Worm (Caenorhabditis elegans) whole organism, L4/young adult: Measurements from ENCODE around the gene cyp-14A3.

Experiments
- W03F9.2 ChIP-seq: fragments of 150-350 bp; optimal IDR thresholded peaks from 2 replicates; lab custom pipeline; 2014; ENCODE audit warnings: missing biosample characterization, missing genetic modification characterization
- dao-5 ChIP-seq: sonication (generic microtip); optimal IDR thresholded peaks from 2 replicates; lab custom pipeline; 2016; ENCODE audit warnings: missing genotype, missing genetic modification characterization, moderate library complexity, missing compliant biosample characterization
- him-1 ChIP-seq: sonication (generic microtip); optimal IDR thresholded peaks from 2 replicates; lab custom pipeline; 2016; ENCODE audit warnings: missing genotype, missing genetic modification reagents, missing genetic modification characterization, missing compliant biosample characterization

cyp-14A3 gene

ce11 chrX:13274102-13274501 lies at the start of gene cyp-14A3:
TSS of gene cyp-14A3 (minus strand) at chrX:13274202.
- TF ChIP-seq him-1 (tag; lab: Kevin White, UChicago) (no peak), W03F9.2 (tag; lab: Kevin White, UChicago) (no peak), dao-5 (tag; lab: Kevin White, UChicago) (no peak)

- TF ChIP-seq dao-5 (tag; lab: Kevin White, UChicago) (no peak), W03F9.2 (tag; lab: Kevin White, UChicago) (no peak), him-1 (tag; lab: Kevin White, UChicago) (no peak)
Observed at ce11 chrX:13323697-13324096, 49.7 kb upstream of the cyp-14A3 start.

- no peak for TF ChIP-seq W03F9.2 (tag; lab: Kevin White, UChicago)
- no peak for TF ChIP-seq dao-5 (tag; lab: Kevin White, UChicago)
- TF ChIP-seq him-1 (tag; lab: Kevin White, UChicago): no peak
Observed at ce11 chrX:13322886-13323285, 48.9 kb upstream of the cyp-14A3 start, which contains the start of gene F46G10.2. TSS of gene F46G10.2 (plus strand) at chrX:13322963.

ce11 chrX:13320575-13320974 lies 46.6 kb upstream of the cyp-14A3 start:
- no peak for TF ChIP-seq W03F9.2 (tag; lab: Kevin White, UChicago)
- TF ChIP-seq him-1 (tag; lab: Kevin White, UChicago): no peak
- no peak for TF ChIP-seq dao-5 (tag; lab: Kevin White, UChicago)

ce11 chrX:13318316-13318715 lies 44.3 kb upstream of the cyp-14A3 start:
- TF ChIP-seq dao-5 (tag; lab: Kevin White, UChicago) (no peak), W03F9.2 (tag; lab: Kevin White, UChicago) (no peak), him-1 (tag; lab: Kevin White, UChicago) (no peak)

ce11 chrX:13317532-13317931 lies 43.5 kb upstream of the cyp-14A3 start:
- TF ChIP-seq him-1 (tag; lab: Kevin White, UChicago) (no peak), W03F9.2 (tag; lab: Kevin White, UChicago) (no peak), dao-5 (tag; lab: Kevin White, UChicago) (no peak)

ce11 chrX:13315093-13315492 lies 41.1 kb upstream of the cyp-14A3 start:
- TF ChIP-seq him-1 (tag; lab: Kevin White, UChicago) (no peak), W03F9.2 (tag; lab: Kevin White, UChicago) (no peak), dao-5 (tag; lab: Kevin White, UChicago) (no peak)

- TF ChIP-seq him-1 (tag; lab: Kevin White, UChicago): no peak
- TF ChIP-seq dao-5 (tag; lab: Kevin White, UChicago): no peak
- TF ChIP-seq W03F9.2 (tag; lab: Kevin White, UChicago): no peak
Observed at ce11 chrX:13311641-13312423, 37.8 kb upstream of the cyp-14A3 start, which contains the start of gene F46G10.1. TSS of gene F46G10.1 (minus strand) at chrX:13311755.

- TF ChIP-seq him-1 (tag; lab: Kevin White, UChicago): no peak
- TF ChIP-seq dao-5 (tag; lab: Kevin White, UChicago): no peak
- no peak for TF ChIP-seq W03F9.2 (tag; lab: Kevin White, UChicago)
Observed at ce11 chrX:13310763-13311162, 36.8 kb upstream of the cyp-14A3 start.

ce11 chrX:13308745-13309144 lies 34.7 kb upstream of the cyp-14A3 start, which contains the start of gene srxa-8:
TSS of gene srxa-8 (minus strand) at chrX:13308845.
- TF ChIP-seq him-1 (tag; lab: Kevin White, UChicago) (no peak), dao-5 (tag; lab: Kevin White, UChicago) (no peak), W03F9.2 (tag; lab: Kevin White, UChicago) (no peak)

ce11 chrX:13307852-13308251 lies 33.9 kb upstream of the cyp-14A3 start:
- TF ChIP-seq W03F9.2 (tag; lab: Kevin White, UChicago) (no peak), dao-5 (tag; lab: Kevin White, UChicago) (no peak), him-1 (tag; lab: Kevin White, UChicago) (no peak)

ce11 chrX:13306869-13307446 lies 33.0 kb upstream of the cyp-14A3 start:
- TF ChIP-seq dao-5 (tag; lab: Kevin White, UChicago) (peak; percentile 93), W03F9.2 (tag; lab: Kevin White, UChicago) (peak; percentile 80), him-1 (tag; lab: Kevin White, UChicago) (peak; percentile 89)

- TF ChIP-seq W03F9.2 (tag; lab: Kevin White, UChicago): no peak
- no peak for TF ChIP-seq him-1 (tag; lab: Kevin White, UChicago)
- TF ChIP-seq dao-5 (tag; lab: Kevin White, UChicago): no peak
Observed at ce11 chrX:13305779-13306178, 31.8 kb upstream of the cyp-14A3 start, which contains the start of gene srd-43. TSS of gene srd-43 (minus strand) at chrX:13305844.
